Fruit fly (Drosophila melanogaster) S2 (cell line): Measurements from ENCODE around the gene CG14441.

Experiments
- CG8478 ChIP-seq: fragments of >200 bp; optimal IDR thresholded peaks from 2 replicates; lab custom pipeline; 2018
- CTCF ChIP-seq, 2 experiments: fragments of >200 bp; optimal IDR thresholded peaks; 2 replicates each; lab custom pipeline; 2018

- no peak for TF ChIP-seq CG8478 (lab: Kevin White, UChicago)
- no peak for TF ChIP-seq CTCF (optimal IDR thresholded peaks at IDR 0.05; lab: Kevin White, UChicago)
Measured at dm6 chrX:6694979-6695388, 4.3 kb upstream of the CG14441 start, which contains the start of gene CG14442.
